Fruit fly (Drosophila melanogaster) whole organism, larva: Measurements from ENCODE around the gene CG7342.

Source experiments
- noc ChIP-seq: fragments of 200-800 bp; sonication (Bioruptor generic); optimal IDR thresholded peaks from 3 replicates; lab custom pipeline; 2019; ENCODE audit warnings: missing biosample characterization, mild to moderate bottlenecking, missing genetic modification characterization, moderate library complexity

The CG7342 gene

dm6 chr3R:19620953-19621352, 17.8 kb downstream of the CG7342 start:
- TF ChIP-seq noc (tag; lab: Kevin White, UChicago), result no peak

DNA sequence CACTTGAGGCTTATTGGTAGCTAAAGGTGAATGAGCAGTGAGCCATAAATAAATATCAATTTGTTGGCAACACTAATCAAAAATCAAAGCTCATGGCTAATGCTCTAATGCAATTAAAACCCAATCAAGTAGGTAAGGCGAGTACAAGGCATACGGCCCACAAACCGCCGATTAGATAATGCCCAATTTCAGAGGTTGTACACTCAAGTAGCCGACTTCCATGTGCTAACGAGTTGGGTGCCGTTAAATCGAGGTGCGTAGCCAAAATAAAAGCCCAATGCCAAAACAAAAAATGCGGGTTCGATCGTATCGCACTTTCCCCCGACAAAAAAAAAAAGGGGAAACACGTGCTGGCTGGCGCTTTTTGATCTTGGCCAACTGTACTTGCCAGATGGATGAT, 18.8 kb downstream of the CG7342 start:
- peak; percentile 59 for TF ChIP-seq noc (tag; lab: Kevin White, UChicago)

DNA sequence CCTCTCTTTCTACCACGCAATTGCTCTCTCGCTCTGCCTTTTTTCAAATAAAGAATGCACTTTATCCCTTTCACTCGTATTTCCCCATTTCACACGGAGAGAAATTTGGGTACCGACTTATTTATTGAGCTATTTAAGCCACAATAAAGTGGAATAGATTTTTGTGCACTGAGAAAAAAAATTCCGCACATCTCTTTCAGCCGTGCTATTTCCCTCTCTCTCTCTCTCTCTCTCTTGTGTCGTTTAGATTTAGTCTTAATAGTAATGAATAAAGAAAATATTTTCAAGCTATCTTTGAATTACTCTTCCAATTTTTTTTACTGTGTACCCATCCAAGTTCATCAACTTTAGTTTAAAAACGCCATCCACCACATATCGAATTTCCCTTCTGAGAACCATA, 20.4 kb downstream of the CG7342 start:
- peak; percentile 6 for TF ChIP-seq noc (tag; lab: Kevin White, UChicago)

dm6 chr3R:19624482-19624881, 21.3 kb downstream of the CG7342 start:
- TF ChIP-seq noc (tag; lab: Kevin White, UChicago), result no peak

DNA sequence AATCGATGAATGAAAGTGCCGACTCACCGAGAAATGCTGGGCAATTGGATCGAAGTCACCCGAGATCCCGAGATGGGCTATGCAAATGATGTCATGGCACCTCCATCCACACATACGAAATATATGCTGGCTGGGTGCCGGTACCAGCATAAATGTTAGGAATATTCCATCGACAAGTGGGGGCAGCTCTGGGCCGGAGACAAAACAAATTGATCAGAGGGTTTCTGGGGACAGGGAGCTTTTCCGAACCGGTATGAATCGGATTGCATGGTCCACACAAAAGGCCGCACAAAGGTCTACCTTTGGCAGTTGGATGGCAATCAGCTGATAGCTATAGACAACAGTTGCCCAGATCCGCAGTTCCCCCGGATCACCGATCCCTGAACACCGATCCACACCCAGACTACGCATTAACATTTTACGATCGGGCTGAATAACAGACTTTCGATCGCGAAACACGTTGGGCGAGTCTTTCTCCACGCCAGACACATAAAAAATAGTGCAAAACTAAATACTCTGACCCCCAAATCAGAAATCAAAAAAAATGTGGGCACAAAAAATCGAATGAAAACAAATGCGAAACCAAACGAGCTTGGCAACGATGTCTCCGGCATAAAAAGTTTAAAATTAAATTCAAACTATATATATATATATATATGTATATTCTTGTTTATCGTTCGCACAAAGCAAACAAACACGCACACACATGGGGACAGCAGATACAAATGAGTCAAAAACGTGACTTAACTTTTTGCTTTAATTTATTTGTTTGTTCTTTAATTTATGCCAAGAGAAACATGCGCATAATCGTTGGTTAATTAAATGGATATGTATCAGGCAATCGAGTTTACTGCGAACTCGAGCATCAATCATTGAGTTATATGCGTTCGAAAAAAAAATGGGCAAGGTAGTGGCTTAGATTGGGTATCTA, 22.4 kb downstream of the CG7342 start:
- peak; percentile 19 for TF ChIP-seq noc (tag; lab: Kevin White, UChicago)

- peak; percentile 52 for TF ChIP-seq noc (tag; lab: Kevin White, UChicago)
Observed at dm6 chr3R:19627792-19628522, 24.8 kb downstream of the CG7342 start.

- TF ChIP-seq noc (tag; lab: Kevin White, UChicago), result no peak
Observed at dm6 chr3R:19632685-19633116, 29.5 kb downstream of the CG7342 start, which contains the start of gene CG6231. Gene CG6231, minus strand, starts transcription at chr3R:19632718.

DNA sequence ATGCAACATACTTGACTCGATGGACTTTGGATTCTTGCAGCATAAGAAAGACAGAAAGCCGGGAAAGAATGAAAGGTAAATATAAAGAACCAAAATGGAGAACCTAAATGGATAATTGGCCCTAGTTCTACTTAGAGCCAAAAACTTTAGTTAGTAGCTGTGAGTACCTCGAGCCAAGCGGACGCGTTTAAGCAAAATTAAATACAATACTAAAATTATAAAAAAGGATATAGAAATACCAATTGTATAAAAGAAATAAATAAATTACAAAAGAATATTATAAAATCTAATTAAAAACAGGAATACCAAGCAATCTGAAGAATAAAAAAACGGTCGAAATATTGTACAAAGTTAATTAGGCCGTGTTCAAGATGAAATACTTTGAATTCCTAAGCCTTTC, 31.5 kb downstream of the CG7342 start, which contains the start of gene CG34138:
TSS of gene CG34138 (plus strand) at position 301 of the 400 bp plus-strand sequence.
- TF ChIP-seq noc (tag; lab: Kevin White, UChicago), result no peak

DNA sequence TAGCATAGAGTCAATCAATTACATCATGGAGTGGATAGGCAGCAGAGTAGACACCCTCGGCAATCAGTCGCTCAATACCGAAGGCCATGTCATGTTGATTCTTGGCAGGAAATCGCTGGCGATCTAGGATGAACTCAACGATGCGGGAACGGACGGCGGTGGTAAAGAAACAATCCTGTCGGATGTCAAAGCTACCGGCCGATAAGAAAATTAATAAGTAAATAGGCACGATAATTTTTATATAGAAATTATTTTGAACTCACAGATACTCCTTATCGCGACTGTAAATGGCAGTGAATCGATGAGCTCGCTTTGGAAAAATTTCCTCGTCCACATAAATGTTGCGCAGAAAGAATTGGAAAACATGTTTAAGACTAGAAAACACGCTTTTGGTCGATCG, 34.8 kb downstream of the CG7342 start:
- TF ChIP-seq noc (tag; lab: Kevin White, UChicago), result no peak

- no peak for TF ChIP-seq noc (tag; lab: Kevin White, UChicago)
Observed at dm6 chr3R:19641058-19641457, 37.9 kb downstream of the CG7342 start.

dm6 chr3R:19641498-19642065, 38.4 kb downstream of the CG7342 start:
- TF ChIP-seq noc (tag; lab: Kevin White, UChicago), result peak; percentile 90

- no peak for TF ChIP-seq noc (tag; lab: Kevin White, UChicago)
Observed at dm6 chr3R:19642092-19642892, 39.1 kb downstream of the CG7342 start, which contains the start of gene subdued. Gene subdued, minus strand, starts transcription at chr3R:19642722.

DNA sequence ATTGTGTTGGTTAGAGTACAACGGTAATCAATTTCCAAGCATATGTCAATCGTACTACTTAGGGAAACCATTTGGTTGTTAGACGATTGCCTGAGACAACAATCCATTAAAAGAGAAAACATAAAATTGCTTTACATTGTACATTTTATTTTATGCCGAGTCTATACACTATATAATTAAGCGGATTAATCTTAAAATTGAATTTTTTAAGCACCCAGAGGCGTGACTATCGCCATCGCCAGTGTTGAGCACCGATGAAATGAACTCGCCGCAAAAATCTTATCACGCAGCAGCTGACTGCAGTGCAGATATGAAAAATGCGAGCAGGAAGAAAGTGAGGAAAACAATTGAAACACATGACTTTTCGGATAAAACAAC, 39.7 kb downstream of the CG7342 start:
- no peak for TF ChIP-seq noc (tag; lab: Kevin White, UChicago)

dm6 chr3R:19644094-19644900, 41.1 kb downstream of the CG7342 start, which contains the start of gene Vha13:
Gene Vha13, minus strand, starts transcription at chr3R:19644386.
- TF ChIP-seq noc (tag; lab: Kevin White, UChicago), result peak; percentile 70
